Fruit fly (Drosophila melanogaster): ENCODE data around the gene CG7632.

DNA sequence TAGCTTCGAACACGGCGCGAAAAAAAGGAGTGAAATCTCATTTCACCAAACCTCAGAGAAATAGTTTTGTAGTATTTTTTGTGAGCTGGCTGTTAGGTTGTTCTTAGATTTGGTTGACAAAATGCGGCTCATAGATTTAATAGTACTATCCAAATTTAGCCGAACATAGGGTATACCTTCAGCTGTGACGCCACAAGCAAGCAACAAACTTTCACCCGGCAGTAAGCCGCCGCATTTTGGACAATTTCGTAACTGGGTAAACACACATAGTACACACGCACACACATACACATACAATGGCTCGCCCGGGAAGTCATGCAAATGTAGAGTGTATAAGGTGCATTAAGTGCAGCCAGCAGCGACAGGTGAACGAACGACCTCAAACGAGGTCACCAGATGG lies 45.2 kb upstream of the CG7632 start:
- TF ChIP-seq h (optimal IDR thresholded peaks at IDR 0.05), result no peak
- no peak for TF ChIP-seq psq (optimal IDR thresholded peaks at IDR 0.05)
- no peak for TF ChIP-seq insv (optimal IDR thresholded peaks at IDR 0.05)
